Worm (Caenorhabditis elegans): ENCODE data around the gene Y11D7A.19.

DNA sequence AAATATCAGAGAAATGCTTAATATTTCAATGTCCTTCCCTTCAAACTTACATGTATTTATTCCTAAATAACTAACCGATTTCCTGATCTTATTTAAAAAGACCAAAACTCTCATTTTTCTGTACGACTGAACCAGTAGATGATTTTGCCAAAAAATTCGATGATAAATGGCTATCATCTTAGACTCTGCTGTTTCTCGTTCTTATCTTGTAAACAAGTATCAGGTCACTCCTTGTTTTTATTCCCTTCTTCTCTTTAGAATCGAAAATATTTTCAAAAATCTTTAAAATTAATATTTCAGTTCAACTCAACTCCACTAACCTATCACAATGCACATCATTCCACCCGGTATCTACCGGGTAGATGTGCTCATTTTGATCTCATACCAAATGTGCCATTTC is 48.9 kb downstream of the Y11D7A.19 start, which contains the start of gene C46C2.2:
- TF ChIP-seq sptf-1 (tag; optimal IDR thresholded peaks at IDR 0.05) (no peak), tbx-2 (tag; optimal IDR thresholded peaks at IDR 0.05) (no peak), lsy-2 (tag; optimal IDR thresholded peaks at IDR 0.05) (no peak)
